Fruit fly (Drosophila melanogaster) Kc167 (cell line): ENCODE results near the gene fy.

ENCODE experiments used
- Myc ChIP-seq: fragments of >200 bp; optimal IDR thresholded peaks from 2 replicates; lab custom pipeline; 2017; ENCODE audit warnings: missing external identifiers
- Sin3A ChIP-seq: fragments of >200 bp; optimal IDR thresholded peaks from 2 replicates; lab custom pipeline; 2018; ENCODE audit warnings: missing external identifiers
- h ChIP-seq: fragments of >200 bp; optimal IDR thresholded peaks from 3 replicates; lab custom pipeline; 2018; ENCODE audit warnings: missing external identifiers
- insv ChIP-seq: fragments of >200 bp; optimal IDR thresholded peaks from 3 replicates; lab custom pipeline; 2018; ENCODE audit warnings: missing external identifiers
- psq ChIP-seq: fragments of >200 bp; optimal IDR thresholded peaks from 2 replicates; lab custom pipeline; 2017; ENCODE audit warnings: missing external identifiers
- ttk ChIP-seq: sonication (Bioruptor generic); optimal IDR thresholded peaks from 2 replicates; lab custom pipeline; 2017; ENCODE audit warnings: missing external identifiers

fy gene

DNA sequence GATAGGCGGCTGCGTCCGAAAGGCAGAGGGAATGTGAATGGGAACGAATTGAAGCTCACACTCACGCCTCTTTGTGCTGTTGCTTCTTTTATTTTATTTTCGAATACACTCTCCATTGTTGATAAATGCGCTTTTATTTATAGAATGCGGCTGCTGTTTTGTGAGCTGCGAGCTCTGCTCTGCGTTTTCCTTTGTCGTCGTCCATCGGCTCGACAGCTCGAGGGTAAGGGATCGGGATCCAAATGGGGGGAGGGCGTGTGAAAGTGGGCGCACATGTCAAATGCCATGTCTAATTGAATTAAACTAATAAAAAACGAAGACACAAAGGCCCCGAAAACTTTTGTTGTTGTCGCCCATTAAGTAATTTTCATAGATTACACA, 21.0 kb upstream of the fy start:
- TF ChIP-seq Sin3A (lab: Kevin White, UChicago) (no peak), psq (no peak), insv (no peak), h (lab: Kevin White, UChicago) (no peak), ttk (no peak), Myc (lab: Kevin White, UChicago) (no peak)

DNA sequence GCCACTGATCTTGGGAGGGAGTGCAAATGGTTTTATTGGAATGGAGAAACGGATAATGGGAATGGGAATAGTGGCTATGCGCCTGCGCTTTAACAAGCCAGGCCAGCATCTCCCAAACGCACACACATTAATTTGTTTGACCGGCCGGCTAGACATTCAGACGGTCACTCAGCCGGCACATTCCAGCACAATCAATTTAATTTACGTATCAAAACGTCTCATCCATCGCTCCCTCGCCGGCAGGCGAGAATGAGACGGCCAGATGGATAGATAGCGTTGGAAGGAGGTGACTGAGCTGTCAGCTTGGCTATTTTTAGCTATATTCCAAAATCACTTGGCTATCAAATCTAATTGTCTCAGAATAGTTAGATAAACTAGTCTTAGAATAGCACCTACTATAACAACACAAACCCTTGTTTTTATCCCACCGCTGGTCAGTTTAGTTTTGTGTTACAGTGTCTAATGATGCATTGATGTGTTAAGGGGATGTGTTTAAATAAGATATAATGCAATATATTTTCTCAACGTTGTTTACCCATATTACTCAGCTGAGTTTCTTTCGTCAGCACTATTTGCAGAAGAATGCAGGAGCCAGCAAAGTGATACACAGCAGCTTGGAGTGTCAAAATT, 20.5 kb upstream of the fy start:
- TF ChIP-seq ttk: no peak
- no peak for TF ChIP-seq h (lab: Kevin White, UChicago)
- no peak for TF ChIP-seq Sin3A (lab: Kevin White, UChicago)
- TF ChIP-seq Myc (lab: Kevin White, UChicago): no peak
- no peak for TF ChIP-seq psq
- TF ChIP-seq insv: no peak

DNA sequence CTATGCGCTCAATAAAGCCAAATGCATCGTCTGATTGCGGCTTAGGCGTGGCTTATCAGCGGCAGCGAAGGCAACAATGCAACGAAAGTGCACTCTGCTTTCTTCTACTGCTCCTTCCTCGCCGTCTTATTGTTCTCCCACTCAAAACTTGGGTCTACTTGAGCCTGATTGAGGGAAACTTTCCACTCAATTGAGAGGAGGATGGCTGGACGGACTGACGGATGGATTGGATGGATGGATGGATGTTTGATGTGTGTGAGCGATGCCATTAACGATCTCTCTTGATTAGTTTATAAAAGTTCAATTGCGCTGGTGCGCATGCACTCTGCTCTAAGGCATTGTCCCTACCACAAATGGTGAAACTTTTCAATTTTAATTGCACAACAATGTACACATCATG, 20.0 kb upstream of the fy start:
- TF ChIP-seq psq: no peak
- TF ChIP-seq Sin3A (lab: Kevin White, UChicago): no peak
- no peak for TF ChIP-seq Myc (lab: Kevin White, UChicago)
- no peak for TF ChIP-seq ttk
- TF ChIP-seq h (lab: Kevin White, UChicago): no peak
- no peak for TF ChIP-seq insv

DNA sequence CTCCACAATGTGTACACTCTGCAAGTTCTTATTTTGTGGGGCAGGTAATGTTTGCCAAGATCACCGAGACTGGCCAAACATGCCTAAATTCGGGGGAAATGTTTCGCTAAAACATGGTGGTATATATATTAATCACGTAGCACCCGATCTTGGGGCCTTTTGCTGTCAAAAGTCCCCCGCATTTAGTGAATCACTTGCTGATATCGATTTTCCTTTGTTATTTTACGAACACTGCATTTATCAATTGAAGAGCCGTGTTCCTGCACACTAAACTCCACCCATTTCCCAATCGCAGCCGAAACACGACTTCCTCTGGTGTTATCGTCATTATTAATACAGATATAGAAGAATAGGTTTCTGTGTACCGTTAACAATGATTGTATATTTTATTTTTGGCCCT, 18.6 kb upstream of the fy start:
- TF ChIP-seq Myc (lab: Kevin White, UChicago) (no peak), ttk (no peak), h (lab: Kevin White, UChicago) (no peak), Sin3A (lab: Kevin White, UChicago) (no peak), insv (no peak)

DNA sequence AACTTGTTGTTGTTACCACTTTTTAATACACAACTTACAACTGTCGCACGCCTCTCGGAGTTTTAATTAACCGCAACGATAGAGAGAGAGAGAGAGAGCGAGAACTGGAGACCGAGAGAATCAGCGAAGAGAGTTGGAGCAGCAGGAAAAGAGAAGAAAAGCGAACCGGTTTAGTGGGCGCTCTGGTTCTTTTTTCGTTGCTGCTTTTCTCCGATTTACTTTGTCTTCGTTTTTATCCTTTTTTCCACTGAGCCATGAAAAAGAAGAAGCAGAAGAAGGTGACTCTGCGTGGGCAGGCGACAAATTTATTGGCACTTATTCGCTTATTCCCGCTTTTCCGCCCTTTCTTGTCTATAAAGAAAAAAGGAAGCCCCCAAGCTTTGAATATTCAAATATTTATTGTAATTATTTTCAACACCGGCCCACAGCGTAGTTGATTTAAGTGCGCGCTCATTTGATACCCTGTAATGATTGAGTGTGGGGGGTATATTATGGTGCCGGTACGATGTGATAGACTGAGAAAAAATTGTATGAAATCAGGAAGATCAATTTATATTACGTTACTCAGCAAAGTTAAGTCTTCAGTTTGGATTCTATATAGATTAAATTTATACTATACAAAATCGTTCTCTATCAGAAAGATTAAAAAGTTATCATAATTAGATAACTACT, 17.3 kb upstream of the fy start:
- TF ChIP-seq Myc (lab: Kevin White, UChicago) (no peak), insv (no peak), Sin3A (lab: Kevin White, UChicago) (no peak), psq (no peak), h (lab: Kevin White, UChicago) (no peak), ttk (no peak)

DNA sequence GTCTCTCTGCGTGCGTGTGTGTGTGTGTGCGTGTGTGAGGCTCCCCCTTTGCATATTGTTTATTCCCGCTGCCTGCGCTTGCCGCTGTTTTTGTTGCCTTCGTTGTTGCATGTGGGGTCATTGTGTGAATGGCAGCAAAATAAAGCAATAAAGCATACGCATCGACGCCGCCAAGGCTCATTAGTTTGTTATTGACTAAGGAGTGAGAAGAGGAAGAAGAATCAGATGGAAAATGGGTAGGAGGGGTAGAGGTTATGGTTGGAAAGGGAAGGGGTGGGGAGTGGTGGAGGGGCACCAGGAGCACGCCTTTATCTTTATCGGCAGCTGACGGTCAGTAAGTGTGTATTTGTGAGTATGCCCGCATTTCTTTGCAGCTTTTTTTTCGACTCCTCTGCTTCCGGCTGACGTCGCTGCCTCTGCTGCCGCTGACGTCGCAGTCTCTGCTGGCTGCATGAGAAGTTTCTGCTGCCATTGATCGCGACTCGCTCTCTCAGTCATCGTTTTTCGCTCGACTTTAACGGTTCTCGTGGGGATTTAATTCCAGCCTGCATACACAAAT, 16.4 kb upstream of the fy start:
- TF ChIP-seq insv (no peak), ttk (no peak), h (lab: Kevin White, UChicago) (no peak), Sin3A (lab: Kevin White, UChicago) (no peak), psq (no peak), Myc (lab: Kevin White, UChicago) (no peak)

DNA sequence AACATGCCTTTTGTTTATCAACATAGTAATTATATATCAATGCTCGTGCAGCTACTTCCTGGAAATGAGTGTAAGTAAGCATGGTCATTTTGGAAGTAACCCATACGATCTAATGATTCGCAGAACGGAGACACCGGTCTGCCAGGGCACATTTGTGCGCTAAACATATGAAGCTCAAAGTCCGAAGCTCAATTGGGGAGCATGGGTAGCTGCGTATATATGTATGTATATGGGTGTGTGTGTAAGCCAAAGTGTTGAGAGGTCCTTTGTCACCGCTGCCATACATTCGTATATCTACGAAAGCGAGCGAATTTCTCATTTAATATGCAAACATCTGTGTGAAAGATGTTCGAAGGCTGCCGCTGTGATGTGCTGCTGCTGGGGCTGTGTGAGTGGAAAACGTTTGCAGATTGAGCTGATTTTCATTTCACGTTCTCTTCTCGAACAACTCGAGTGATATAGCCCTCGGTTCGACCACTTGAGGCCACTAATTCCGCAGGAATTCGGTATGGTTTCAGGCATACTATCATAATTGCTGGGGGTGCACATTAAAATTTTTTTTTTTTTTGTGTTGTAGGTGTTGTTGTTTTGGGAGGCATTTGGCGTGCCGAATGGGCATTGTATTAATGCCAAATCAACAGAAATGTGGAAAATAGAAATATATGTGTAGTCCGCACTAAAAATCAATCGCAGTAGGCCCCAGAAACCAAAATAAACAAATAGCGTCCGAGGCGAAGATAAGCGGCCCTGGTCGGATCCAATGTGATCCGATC, 15.2 kb upstream of the fy start:
- no peak for TF ChIP-seq Sin3A (lab: Kevin White, UChicago)
- no peak for TF ChIP-seq Myc (lab: Kevin White, UChicago)
- no peak for TF ChIP-seq h (lab: Kevin White, UChicago)
- TF ChIP-seq psq: no peak
- TF ChIP-seq insv: no peak
- no peak for TF ChIP-seq ttk

DNA sequence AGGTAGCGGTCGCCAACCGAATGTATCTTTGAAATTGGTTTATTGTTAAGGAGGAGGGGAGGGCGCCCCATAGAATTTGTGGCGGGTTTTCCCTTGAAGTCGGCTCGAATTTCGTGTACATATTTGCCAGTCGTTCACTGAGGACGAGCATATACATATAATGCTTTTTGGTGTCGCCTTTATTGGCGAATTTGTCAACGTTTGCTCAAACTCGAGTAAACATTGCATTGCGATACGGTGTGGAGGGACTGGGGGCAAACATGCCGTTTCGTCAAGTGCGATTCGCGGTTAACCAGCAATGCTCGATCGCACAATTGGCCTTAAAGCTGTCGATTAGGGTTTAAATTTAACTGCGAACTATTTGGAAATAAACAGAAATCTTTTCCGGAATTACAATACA, 14.5 kb upstream of the fy start:
- TF ChIP-seq Myc (lab: Kevin White, UChicago) (no peak), psq (no peak), ttk (no peak), Sin3A (lab: Kevin White, UChicago) (no peak), insv (no peak), h (lab: Kevin White, UChicago) (no peak)

DNA sequence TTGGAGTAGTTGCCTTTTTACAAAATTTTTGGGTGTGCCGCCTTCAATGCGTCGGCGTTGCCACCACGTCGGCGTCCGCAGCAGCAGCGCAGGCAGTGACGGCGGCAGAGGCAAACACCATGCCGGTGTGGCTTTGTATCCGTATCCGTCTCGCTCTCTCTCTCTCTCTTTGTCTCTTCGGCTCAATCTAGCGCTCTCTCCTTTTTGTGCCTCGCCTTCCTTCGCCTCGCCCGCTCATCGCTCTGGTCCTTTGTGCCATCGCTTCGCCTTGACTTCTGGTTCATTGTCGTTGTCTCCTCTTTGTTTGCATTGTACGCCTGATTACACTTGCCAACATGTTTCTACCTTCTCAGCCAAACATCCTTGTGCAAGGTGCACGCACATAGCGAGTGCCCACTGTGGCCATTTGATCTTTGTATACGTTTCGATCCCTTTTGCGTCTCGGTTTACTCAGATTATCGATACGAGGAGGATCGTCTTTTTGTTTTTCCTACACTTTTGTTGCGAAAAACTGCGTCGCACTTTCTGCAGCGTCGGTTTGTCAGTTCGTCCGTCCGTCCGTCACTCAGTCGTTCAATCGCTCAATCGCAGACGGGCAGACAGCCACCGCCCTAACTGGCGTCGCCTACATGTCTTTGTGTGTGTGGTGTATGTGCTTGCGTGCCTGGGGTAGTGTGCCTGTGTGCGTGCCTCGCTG, 13.4 kb upstream of the fy start:
- TF ChIP-seq Myc (lab: Kevin White, UChicago) (no peak), h (lab: Kevin White, UChicago) (no peak), insv (no peak), ttk (no peak), psq (no peak), Sin3A (lab: Kevin White, UChicago) (no peak)

DNA sequence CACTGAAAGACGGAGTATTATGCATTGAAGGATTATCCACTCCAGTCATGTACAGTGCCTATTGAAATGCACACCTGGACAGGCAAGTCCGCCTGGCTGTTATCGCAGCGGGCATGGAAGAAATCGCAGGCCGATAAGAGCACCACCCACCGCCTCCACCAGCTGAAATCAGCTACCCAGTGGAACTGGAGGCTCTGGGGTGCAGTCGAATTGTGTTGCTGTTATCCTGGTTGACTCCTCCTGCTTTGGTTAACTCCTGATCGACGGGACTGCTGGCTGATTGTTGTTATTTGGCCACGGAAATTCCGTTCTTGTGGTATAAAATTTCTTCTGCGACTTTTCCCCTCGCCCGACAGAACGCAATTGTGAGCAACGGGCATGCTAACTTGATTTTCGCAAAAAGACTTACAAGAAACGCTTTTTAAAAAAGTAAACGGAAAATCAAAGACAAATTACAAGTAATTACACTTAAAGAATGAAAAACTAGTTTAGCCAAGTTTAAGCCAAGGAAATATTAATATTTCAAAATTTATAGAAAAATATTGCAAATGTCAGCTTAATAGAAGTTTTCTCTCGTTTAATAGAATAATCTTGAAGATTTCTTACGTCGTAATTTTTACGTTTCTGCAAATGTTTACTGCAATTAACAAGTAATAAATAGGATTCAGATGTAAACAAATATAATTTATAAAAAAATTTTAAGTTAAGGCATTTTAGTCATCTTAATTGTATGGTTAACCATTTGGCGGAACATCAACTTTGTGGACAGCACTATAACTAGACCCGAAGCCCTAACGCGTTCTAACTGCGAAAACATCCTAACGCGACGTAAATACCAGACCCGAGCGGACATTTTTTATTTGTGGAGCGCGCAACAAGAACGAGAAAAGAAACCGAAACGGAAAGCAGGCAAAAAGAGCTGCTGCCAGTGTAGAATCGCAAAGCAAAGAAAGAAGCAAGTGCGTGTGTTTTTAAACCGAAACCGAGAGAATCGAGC, 12.1 kb upstream of the fy start, which contains the start of the genes CG13398 and Akap200:
Gene CG13398 (minus strand): TSS at position 370 of the 997 bp plus-strand sequence.
Gene Akap200 (plus strand): TSS at position 804 of the 997 bp plus-strand sequence.
- TF ChIP-seq psq (no peak), Myc (lab: Kevin White, UChicago) (no peak), ttk (no peak), insv (no peak), h (lab: Kevin White, UChicago) (no peak), Sin3A (lab: Kevin White, UChicago) (no peak)

DNA sequence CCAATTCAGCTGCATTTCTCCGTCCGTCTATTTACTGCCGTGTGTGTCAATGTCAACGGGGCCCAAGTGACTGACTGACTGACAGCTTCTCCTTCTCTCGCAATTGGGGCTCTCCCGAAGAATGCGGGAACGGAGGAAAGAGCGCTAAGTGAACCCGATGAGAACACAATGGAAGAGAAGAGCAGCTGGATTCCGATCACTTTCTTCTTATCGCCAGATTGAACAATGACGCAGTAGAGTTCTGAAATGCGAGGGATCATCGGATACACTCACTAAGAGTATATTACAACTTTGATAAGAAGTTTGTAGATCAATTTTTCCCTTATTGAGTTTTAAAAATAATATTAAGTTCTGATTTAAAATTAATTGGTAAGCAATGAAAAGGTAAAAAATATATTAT, 8.4 kb upstream of the fy start, which contains the start of gene Naglu:
Gene Naglu (minus strand): TSS at position 339 of the 400 bp plus-strand sequence.
- TF ChIP-seq Sin3A (lab: Kevin White, UChicago) (no peak), Myc (lab: Kevin White, UChicago) (no peak), ttk (no peak), h (lab: Kevin White, UChicago) (no peak), insv (no peak), psq (no peak)
